Worm (Caenorhabditis elegans): Measurements from ENCODE around the gene hlh-8.

The hlh-8 gene

DNA sequence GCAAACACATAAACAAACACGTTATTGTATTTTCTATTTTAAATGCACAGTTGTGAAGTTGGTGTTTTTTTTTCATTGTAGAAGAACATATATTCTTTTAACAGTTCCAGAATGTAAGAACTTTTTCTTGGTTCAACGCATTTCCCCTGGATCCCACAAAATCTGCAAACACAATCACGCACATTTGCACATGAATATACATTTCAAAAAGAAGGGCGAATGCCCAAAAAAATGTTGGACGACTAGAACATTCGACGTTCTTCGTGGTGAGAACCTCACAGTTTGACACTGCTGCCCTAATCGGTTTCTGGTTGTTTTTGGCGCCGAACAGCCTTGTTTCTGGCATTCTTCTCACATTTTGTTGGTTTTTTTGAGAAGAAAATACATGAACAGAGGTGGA, 6.7 kb upstream of the hlh-8 start:
- TF ChIP-seq cog-1 (tag; optimal IDR thresholded peaks at IDR 0.05) (no peak), ztf-23 (GFP tag; IDR thresholded peaks at IDR 0.05) (no peak), flt-1 (GFP tag; IDR thresholded peaks at IDR 0.05) (no peak), tab-1 (GFP tag; IDR thresholded peaks at IDR 0.05) (no peak), ref-1 (GFP tag; conservative IDR thresholded peaks at IDR 0.05) (no peak), T22C8.4 (GFP tag; IDR thresholded peaks at IDR 0.05) (no peak), klf-2 (GFP tag; conservative IDR thresholded peaks at IDR 0.05) (no peak), med-1 (GFP tag; optimal IDR thresholded peaks at IDR 0.05; ENCODE audit: insufficient read depth) (no peak), ztf-29 (GFP tag; IDR thresholded peaks at IDR 0.05) (no peak)

DNA sequence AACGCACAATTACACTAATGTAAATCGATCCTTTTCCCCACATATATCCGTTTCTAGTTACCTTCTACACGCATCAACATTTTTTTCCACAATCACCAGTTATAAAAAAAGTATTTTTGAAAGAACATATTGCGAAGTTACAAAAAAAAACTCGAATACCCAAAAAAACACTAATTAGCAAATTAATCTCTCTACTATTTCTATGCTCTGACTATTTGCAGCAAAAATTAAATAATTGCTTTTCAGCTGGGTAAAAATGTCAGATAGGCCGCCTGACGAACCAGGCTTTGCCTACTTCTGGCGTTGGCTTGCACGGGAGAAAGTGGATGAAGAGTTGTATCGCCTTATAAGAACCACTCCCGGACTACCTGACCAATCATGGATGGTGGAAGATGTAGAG, 6.1 kb upstream of the hlh-8 start, which contains the start of gene K07E3.1:
Gene K07E3.1, plus strand, starts transcription at position 247 of the 400 bp plus-strand sequence.
- TF ChIP-seq cog-1 (tag; optimal IDR thresholded peaks at IDR 0.05): no peak
- no peak for TF ChIP-seq med-1 (GFP tag; optimal IDR thresholded peaks at IDR 0.05; ENCODE audit: insufficient read depth)
- no peak for TF ChIP-seq ref-1 (GFP tag; conservative IDR thresholded peaks at IDR 0.05)
- no peak for TF ChIP-seq ztf-23 (GFP tag; IDR thresholded peaks at IDR 0.05)
- TF ChIP-seq T22C8.4 (GFP tag; IDR thresholded peaks at IDR 0.05): no peak
- no peak for TF ChIP-seq ztf-29 (GFP tag; IDR thresholded peaks at IDR 0.05)
- TF ChIP-seq klf-2 (GFP tag; conservative IDR thresholded peaks at IDR 0.05): no peak
- no peak for TF ChIP-seq tab-1 (GFP tag; IDR thresholded peaks at IDR 0.05)
- no peak for TF ChIP-seq flt-1 (GFP tag; IDR thresholded peaks at IDR 0.05)

DNA sequence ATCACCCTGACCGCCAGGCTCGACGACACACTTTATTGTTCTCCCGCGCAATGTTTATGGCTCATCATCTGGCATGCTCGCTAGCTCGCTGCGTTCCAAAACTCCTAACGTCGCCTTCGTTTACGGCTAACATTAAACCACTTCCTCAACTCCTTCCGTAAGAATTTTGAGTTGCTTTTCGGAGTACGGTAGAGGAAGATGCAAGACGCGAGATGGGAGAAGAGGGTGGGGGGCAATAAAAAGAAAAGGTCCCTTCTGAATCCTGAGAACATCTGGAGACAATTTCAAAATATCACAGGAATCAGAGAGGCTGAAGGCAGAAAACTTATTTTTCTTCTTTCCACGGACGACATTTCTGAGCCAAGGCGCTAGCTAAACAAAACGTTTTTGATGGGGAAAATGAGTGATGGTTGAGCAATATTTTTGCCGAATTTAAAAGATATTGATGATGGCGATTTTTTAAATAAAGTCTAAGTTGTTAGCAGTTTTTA, 1.6 kb downstream of the hlh-8 start:
- no peak for TF ChIP-seq flt-1 (GFP tag; IDR thresholded peaks at IDR 0.05)
- TF ChIP-seq ref-1 (GFP tag; conservative IDR thresholded peaks at IDR 0.05): no peak
- TF ChIP-seq tab-1 (GFP tag; IDR thresholded peaks at IDR 0.05): no peak
- TF ChIP-seq klf-2 (GFP tag; conservative IDR thresholded peaks at IDR 0.05): no peak

DNA sequence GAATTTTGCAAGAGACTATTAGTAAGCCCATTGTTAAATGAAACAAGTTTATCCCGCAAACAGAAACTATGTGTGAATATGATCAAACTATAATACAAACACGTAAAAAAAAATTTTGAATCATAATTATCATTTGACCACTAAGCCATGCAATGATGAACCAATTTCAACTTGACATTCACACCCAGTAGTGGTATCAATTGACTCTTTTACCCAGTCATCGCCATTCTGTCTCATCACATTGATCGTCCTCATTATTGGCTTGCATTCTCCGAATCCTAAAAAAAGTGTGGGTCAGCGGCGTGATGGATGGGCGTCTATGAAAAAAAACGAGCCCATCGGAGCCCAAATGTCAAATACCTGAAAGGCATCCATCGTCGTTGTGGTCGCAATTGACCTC, 4.0 kb downstream of the hlh-8 start:
- TF ChIP-seq flt-1 (GFP tag; IDR thresholded peaks at IDR 0.05) (no peak), klf-2 (GFP tag; conservative IDR thresholded peaks at IDR 0.05) (no peak), med-1 (GFP tag; optimal IDR thresholded peaks at IDR 0.05; ENCODE audit: insufficient read depth) (no peak), T22C8.4 (GFP tag; IDR thresholded peaks at IDR 0.05) (no peak), ztf-29 (GFP tag; IDR thresholded peaks at IDR 0.05) (no peak), cog-1 (tag; optimal IDR thresholded peaks at IDR 0.05) (no peak), tab-1 (GFP tag; IDR thresholded peaks at IDR 0.05) (no peak), ref-1 (GFP tag; conservative IDR thresholded peaks at IDR 0.05) (no peak), ztf-23 (GFP tag; IDR thresholded peaks at IDR 0.05) (no peak)

DNA sequence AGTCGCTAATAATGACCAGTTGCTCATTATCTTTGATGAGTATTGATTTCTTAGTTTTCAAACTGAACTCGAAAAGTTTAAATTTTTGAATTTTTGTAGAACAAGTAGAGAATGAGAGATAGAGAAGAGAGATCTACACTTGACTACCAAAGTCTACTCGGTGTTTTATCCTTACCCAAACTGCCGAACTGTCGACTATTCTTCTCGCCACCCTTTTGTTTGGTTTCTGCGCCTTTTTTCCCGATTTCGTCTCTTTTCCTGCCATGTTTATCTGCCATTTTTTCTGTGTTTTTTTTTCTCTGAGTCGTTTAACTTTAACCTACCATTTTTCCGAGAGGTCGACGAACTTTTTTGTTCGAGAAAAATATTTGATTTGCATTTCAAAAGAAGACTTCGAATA, 6.9 kb downstream of the hlh-8 start, which contains the start of gene C02B8.12:
Gene C02B8.12, minus strand, starts transcription at position 175 of the 400 bp plus-strand sequence.
- no peak for TF ChIP-seq tab-1 (GFP tag; IDR thresholded peaks at IDR 0.05)
- TF ChIP-seq ztf-23 (GFP tag; IDR thresholded peaks at IDR 0.05): no peak

DNA sequence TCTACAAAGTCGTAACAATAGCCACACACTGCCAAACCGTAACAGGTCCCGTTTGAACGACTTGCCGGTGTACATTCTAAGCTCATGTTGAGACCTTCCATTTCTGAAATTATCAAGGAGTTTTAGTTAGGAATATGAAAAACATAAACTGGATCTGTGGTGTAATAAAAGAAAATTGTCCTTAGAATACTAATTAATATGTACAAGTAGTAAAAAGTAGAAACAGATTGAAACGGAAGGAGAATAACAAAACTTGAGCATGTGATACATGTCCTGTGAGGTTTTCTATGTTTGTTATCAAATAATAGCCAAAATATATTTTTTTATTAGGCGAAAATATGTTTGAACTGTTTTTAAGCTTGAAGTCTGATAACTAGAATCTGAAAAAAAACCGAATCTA, 13.3 kb downstream of the hlh-8 start, which contains the start of gene frpr-1:
Gene frpr-1, minus strand, starts transcription at position 101 of the 400 bp plus-strand sequence.
- TF ChIP-seq flt-1 (GFP tag; IDR thresholded peaks at IDR 0.05) (no peak), cog-1 (tag; optimal IDR thresholded peaks at IDR 0.05) (no peak), ztf-29 (GFP tag; IDR thresholded peaks at IDR 0.05) (no peak), klf-2 (GFP tag; conservative IDR thresholded peaks at IDR 0.05) (no peak), T22C8.4 (GFP tag; IDR thresholded peaks at IDR 0.05) (no peak), ref-1 (GFP tag; conservative IDR thresholded peaks at IDR 0.05) (no peak), ztf-23 (GFP tag; IDR thresholded peaks at IDR 0.05) (no peak), tab-1 (GFP tag; IDR thresholded peaks at IDR 0.05) (no peak), med-1 (GFP tag; optimal IDR thresholded peaks at IDR 0.05; ENCODE audit: insufficient read depth) (no peak)

DNA sequence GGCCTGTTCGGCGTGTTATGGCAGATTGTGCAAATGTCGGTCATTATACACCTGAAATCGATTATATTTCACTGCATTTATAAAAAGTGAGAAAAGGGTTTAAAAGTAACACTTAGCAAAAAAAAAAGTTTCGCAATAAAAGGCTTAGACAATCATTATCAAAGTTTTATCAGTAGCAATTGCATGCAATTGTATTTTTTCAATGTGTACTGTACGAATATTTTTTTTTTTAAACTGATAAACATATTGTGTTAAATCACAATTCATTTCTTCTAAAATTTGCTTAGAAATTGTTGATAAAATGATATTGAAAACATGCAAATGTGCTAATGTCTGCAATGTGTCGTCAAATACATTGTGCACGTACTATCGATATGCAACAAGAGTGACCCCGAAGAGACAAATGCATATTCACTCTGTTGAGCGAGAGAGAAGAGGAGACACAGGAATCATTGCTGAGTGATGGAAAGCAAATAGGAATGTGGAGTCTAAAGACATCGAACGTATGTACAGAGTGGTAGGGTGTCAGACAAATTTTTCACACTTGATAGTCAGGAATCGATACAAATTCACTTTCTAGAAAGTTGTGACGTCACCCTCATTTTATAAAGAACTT, 20.1 kb downstream of the hlh-8 start, which contains the start of gene C02B8.6:
Gene C02B8.6, minus strand, starts transcription at position 51 of the 616 bp plus-strand sequence.
- TF ChIP-seq med-1 (GFP tag; optimal IDR thresholded peaks at IDR 0.05; ENCODE audit: insufficient read depth) (no peak), T22C8.4 (GFP tag; IDR thresholded peaks at IDR 0.05) (no peak), cog-1 (tag; optimal IDR thresholded peaks at IDR 0.05) (peak; percentile 47), flt-1 (GFP tag; IDR thresholded peaks at IDR 0.05) (no peak), klf-2 (GFP tag; conservative IDR thresholded peaks at IDR 0.05) (no peak), tab-1 (GFP tag; IDR thresholded peaks at IDR 0.05) (no peak), ref-1 (GFP tag; conservative IDR thresholded peaks at IDR 0.05) (no peak)

DNA sequence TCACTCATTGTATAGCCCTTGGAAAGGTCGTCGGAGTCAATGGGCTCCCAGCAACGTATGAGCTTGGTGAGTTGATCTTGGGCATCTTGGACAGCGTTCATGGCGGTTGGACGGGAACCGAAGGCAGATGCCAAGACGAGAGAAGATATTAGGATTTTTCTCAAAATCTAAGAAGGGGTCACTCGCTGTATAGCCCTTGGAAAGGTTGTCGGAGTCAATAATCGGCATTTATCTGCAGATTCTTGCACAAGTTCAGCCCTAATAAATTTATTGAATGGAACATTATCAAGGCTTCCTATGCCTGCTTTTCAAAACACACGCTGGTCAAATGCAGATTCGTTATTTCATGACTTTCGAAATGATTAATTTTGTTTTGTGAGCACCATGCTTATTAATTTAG, 21.5 kb downstream of the hlh-8 start, which contains the start of gene C02B8.7:
Gene C02B8.7, minus strand, starts transcription at position 101 of the 400 bp plus-strand sequence.
- TF ChIP-seq ref-1 (GFP tag; conservative IDR thresholded peaks at IDR 0.05): no peak
- no peak for TF ChIP-seq tab-1 (GFP tag; IDR thresholded peaks at IDR 0.05)
- TF ChIP-seq klf-2 (GFP tag; conservative IDR thresholded peaks at IDR 0.05): no peak
- no peak for TF ChIP-seq flt-1 (GFP tag; IDR thresholded peaks at IDR 0.05)

DNA sequence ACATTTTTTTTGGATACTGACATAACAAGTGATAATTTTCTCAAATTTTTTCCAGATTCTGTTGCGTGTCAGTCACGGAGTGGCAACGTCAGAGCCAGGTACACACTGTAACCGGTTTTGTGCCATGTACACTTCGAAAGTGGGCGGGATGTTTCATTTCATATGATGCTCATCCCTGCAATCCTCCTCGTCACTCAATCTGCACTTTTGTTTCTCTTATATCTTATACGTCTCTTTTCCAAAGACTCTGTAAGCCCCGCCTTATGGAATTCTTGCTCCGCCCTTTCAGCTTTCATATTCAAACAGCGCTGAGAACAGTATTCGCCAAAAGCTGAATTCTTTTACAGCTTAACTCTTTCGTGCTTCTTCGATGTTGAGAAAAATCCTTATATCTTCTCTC, 22.9 kb downstream of the hlh-8 start, which contains the start of gene C02B8.3:
Gene C02B8.3, plus strand, starts transcription at position 301 of the 400 bp plus-strand sequence.
- no peak for TF ChIP-seq med-1 (GFP tag; optimal IDR thresholded peaks at IDR 0.05; ENCODE audit: insufficient read depth)
- TF ChIP-seq klf-2 (GFP tag; conservative IDR thresholded peaks at IDR 0.05): no peak
- TF ChIP-seq T22C8.4 (GFP tag; IDR thresholded peaks at IDR 0.05): no peak
- no peak for TF ChIP-seq ref-1 (GFP tag; conservative IDR thresholded peaks at IDR 0.05)
- TF ChIP-seq cog-1 (tag; optimal IDR thresholded peaks at IDR 0.05): no peak
- TF ChIP-seq flt-1 (GFP tag; IDR thresholded peaks at IDR 0.05): no peak
- no peak for TF ChIP-seq ztf-23 (GFP tag; IDR thresholded peaks at IDR 0.05)
- TF ChIP-seq tab-1 (GFP tag; IDR thresholded peaks at IDR 0.05): no peak
- TF ChIP-seq ztf-29 (GFP tag; IDR thresholded peaks at IDR 0.05): no peak

DNA sequence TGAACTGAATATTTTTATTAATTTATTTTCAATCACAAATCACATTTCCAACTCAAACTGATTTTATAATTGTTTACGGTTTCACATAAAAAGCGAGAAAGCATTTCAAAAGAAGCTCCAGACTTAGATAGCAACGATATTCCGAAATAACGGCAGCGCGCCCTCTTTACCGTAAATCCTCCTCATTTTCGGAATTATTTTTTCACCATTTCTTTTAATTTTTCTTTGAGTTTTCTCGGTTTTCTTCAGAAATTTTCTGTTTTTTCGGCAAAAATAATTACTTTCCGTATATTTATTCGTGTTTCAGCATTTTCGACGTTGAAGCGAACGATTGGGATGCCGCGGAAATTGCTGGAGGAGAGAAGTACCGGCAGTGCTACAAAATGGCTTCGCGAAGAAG, 31.1 kb downstream of the hlh-8 start, which contains the start of gene C02B8.1:
Gene C02B8.1, plus strand, starts transcription at position 301 of the 400 bp plus-strand sequence.
- TF ChIP-seq ztf-23 (GFP tag; IDR thresholded peaks at IDR 0.05): no peak
- TF ChIP-seq T22C8.4 (GFP tag; IDR thresholded peaks at IDR 0.05): no peak
- no peak for TF ChIP-seq cog-1 (tag; optimal IDR thresholded peaks at IDR 0.05)
- no peak for TF ChIP-seq klf-2 (GFP tag; conservative IDR thresholded peaks at IDR 0.05)
- no peak for TF ChIP-seq ztf-29 (GFP tag; IDR thresholded peaks at IDR 0.05)
- TF ChIP-seq med-1 (GFP tag; optimal IDR thresholded peaks at IDR 0.05; ENCODE audit: insufficient read depth): no peak
